Worm (Caenorhabditis elegans) whole organism, late embryonic: ENCODE measurements around the gene C09F12.3.

Experiments
- pqm-1 ChIP-seq: sonication (generic microtip); optimal IDR thresholded peaks from 2 replicates; lab custom pipeline; 2016; ENCODE audit warnings: missing genetic modification characterization, missing compliant biosample characterization
- sox-4 ChIP-seq: sonication (generic microtip); optimal IDR thresholded peaks from 2 replicates; lab custom pipeline; 2017; ENCODE audit warnings: mild to moderate bottlenecking, missing genetic modification characterization, inconsistent platforms, missing compliant biosample characterization
- unc-55 ChIP-seq: sonication (generic microtip); optimal IDR thresholded peaks from 2 replicates; lab custom pipeline; 2017; ENCODE audit warnings: missing biosample characterization, missing genetic modification reagents, missing genetic modification characterization

ce11 chrX:11059744-11060143, 17.1 kb upstream of the C09F12.3 start, which contains the start of gene lpr-6:
- no peak for TF ChIP-seq pqm-1 (tag; lab: Kevin White, UChicago)
- no peak for TF ChIP-seq unc-55 (GFP tag; lab: Kevin White, UChicago)
- no peak for TF ChIP-seq sox-4 (tag; lab: Kevin White, UChicago)
